Fruit fly (Drosophila melanogaster) whole organism, embryonic: ENCODE data around the gene eIF4E6.

Experiments used
- Adf1 ChIP-seq: fragments of 200-800 bp; sonication (Bioruptor generic); IDR thresholded peaks from 2 replicates; pipeline ENCODE4 v1.3.6; 2022; ENCODE audit warnings: missing biosample characterization, missing genetic modification characterization
- Awh ChIP-seq: fragments of 200-800 bp; sonication (Bioruptor generic); IDR thresholded peaks from 2 replicates; pipeline ENCODE4, ENCODE4 v1.3.6; 2022; ENCODE audit warnings: missing biosample characterization, missing genetic modification characterization
- Blimp-1 ChIP-seq: fragments of 200-800 bp; sonication (Bioruptor generic); optimal IDR thresholded peaks from 3 replicates; lab custom pipeline; 2018; ENCODE audit warnings: missing biosample characterization, missing genetic modification characterization, mild to moderate bottlenecking, moderate library complexity, missing genetic modification reagents
- BtbVII ChIP-seq: fragments of 200-800 bp; sonication (Bioruptor generic); optimal IDR thresholded peaks from 3 replicates; lab custom pipeline; 2017; ENCODE audit warnings: missing biosample characterization, mild to moderate bottlenecking, missing genetic modification characterization
- CG10267 ChIP-seq: fragments of 200-800 bp; sonication (Bioruptor generic); optimal IDR thresholded peaks from 2 replicates; lab custom pipeline; 2018; ENCODE audit warnings: missing biosample characterization, mild to moderate bottlenecking, missing genetic modification characterization, moderate library complexity
- CG10431 ChIP-seq: fragments of 200-800 bp; sonication (Bioruptor generic); optimal IDR thresholded peaks from 3 replicates; lab custom pipeline; 2018; ENCODE audit warnings: missing biosample characterization, mild to moderate bottlenecking, missing genetic modification characterization
- CG10979 ChIP-seq: fragments of 200-800 bp; sonication (Bioruptor generic); optimal IDR thresholded peaks from 2 replicates; lab custom pipeline; 2018; ENCODE audit warnings: missing biosample characterization, mild to moderate bottlenecking, missing genetic modification characterization, moderate library complexity
- CG11093 ChIP-seq: fragments of 200-800 bp; sonication (Bioruptor generic); IDR thresholded peaks from 3 replicates; pipeline ENCODE4 v1.3.6; 2022; ENCODE audit warnings: missing biosample characterization, missing genetic modification characterization
- CG12391 ChIP-seq: fragments of 200-800 bp; sonication (Bioruptor generic); optimal IDR thresholded peaks from 3 replicates; lab custom pipeline; 2018; ENCODE audit warnings: missing biosample characterization, mild to moderate bottlenecking, missing genetic modification characterization, moderate library complexity
- CG17568 ChIP-seq: fragments of 200-800 bp; sonication (Bioruptor generic); optimal IDR thresholded peaks from 2 replicates; lab custom pipeline; 2018; ENCODE audit warnings: missing biosample characterization, mild to moderate bottlenecking, missing genetic modification characterization, moderate library complexity
- CG3065 ChIP-seq: fragments of 200-800 bp; sonication (Bioruptor generic); optimal IDR thresholded peaks from 2 replicates; lab custom pipeline; 2016; ENCODE audit warnings: missing biosample characterization, missing genetic modification characterization
- CG32532 ChIP-seq: fragments of 200-800 bp; sonication (Bioruptor generic); IDR thresholded peaks from 2 replicates; pipeline ENCODE4 v1.3.6; 2022; ENCODE audit warnings: missing biosample characterization, missing genetic modification characterization
- CG33213 ChIP-seq: fragments of 200-800 bp; sonication (Bioruptor generic); optimal IDR thresholded peaks from 3 replicates; lab custom pipeline; 2016; ENCODE audit warnings: missing biosample characterization, missing genetic modification characterization
- CG42726 ChIP-seq: fragments of 200-800 bp; sonication (Bioruptor generic); IDR thresholded peaks from 2 replicates; pipeline ENCODE4 v1.3.6; 2022; ENCODE audit warnings: missing biosample characterization, missing genetic modification characterization; ENCODE audit not compliant: partially characterized antibody
- CG5953 ChIP-seq: fragments of 200-800 bp; sonication (Bioruptor generic); IDR thresholded peaks from 2 replicates; pipeline ENCODE4 v1.3.6; 2022; ENCODE audit warnings: missing biosample characterization, missing genetic modification characterization
- CG7839 ChIP-seq: fragments of 200-800 bp; sonication (Bioruptor generic); optimal IDR thresholded peaks from 3 replicates; lab custom pipeline; 2018; ENCODE audit warnings: missing biosample characterization, mild to moderate bottlenecking, missing genetic modification characterization, moderate library complexity
- Dip2 ChIP-seq: fragments of 200-800 bp; sonication (Bioruptor generic); IDR thresholded peaks from 2 replicates; pipeline ENCODE4 v1.3.6; 2022; ENCODE audit warnings: missing biosample characterization, missing genetic modification characterization
- Drgx ChIP-seq: fragments of 200-800 bp; sonication (Bioruptor generic); IDR thresholded peaks from 2 replicates; pipeline ENCODE4 v1.3.6; 2022; ENCODE audit warnings: missing biosample characterization, missing genetic modification characterization
- Ets65A ChIP-seq: fragments of 200-800 bp; sonication (Bioruptor generic); peaks from one replicate; lab custom pipeline; 2016; ENCODE audit warnings: missing biosample characterization, missing genetic modification characterization
- Gug ChIP-seq: fragments of 200-800 bp; sonication (Bioruptor generic); IDR thresholded peaks from 4 replicates; pipeline ENCODE4 v1.3.6; 2022; ENCODE audit warnings: missing biosample characterization, missing genetic modification characterization
- HLH3B ChIP-seq: fragments of 200-800 bp; sonication (Bioruptor generic); IDR thresholded peaks from 2 replicates; pipeline ENCODE4 v1.3.6; 2022; ENCODE audit warnings: missing biosample characterization, missing genetic modification characterization
- HmgD ChIP-seq: fragments of 200-800 bp; sonication (Bioruptor generic); optimal IDR thresholded peaks from 3 replicates; lab custom pipeline; 2016; ENCODE audit warnings: missing biosample characterization, missing genetic modification characterization
- Hr3 ChIP-seq: fragments of 200-800 bp; sonication (Bioruptor generic); optimal IDR thresholded peaks from 3 replicates; lab custom pipeline; 2016; ENCODE audit warnings: missing biosample characterization, missing genetic modification characterization
- NC2β ChIP-seq: fragments of 200-800 bp; sonication (Bioruptor generic); optimal IDR thresholded peaks from 2 replicates; lab custom pipeline; 2016; ENCODE audit warnings: missing biosample characterization, missing genetic modification characterization
- NK7.1 ChIP-seq: fragments of 200-800 bp; sonication (Bioruptor generic); optimal IDR thresholded peaks from 3 replicates; lab custom pipeline; 2016; ENCODE audit warnings: missing biosample characterization, missing genetic modification characterization
- Nf-YA ChIP-seq: fragments of 200-800 bp; sonication (Bioruptor generic); IDR thresholded peaks from 2 replicates; pipeline ENCODE4 v1.3.6; 2022; ENCODE audit warnings: missing biosample characterization, missing genetic modification characterization
- Trl ChIP-seq, 3 experiments: fragments of >200 bp in 2 of 3; fragments of 200-800 bp in 1 of 3; sonication (Bioruptor generic) in 1 of 3; optimal IDR thresholded peaks; 2 replicates in 1 of 3; 3 replicates in 2 of 3; lab custom pipeline; 2016 to 2017; ENCODE audit warnings: missing biosample characterization in 1 of 3, missing genetic modification characterization in 1 of 3
- abd-A ChIP-seq: fragments of 200-800 bp; sonication (Bioruptor generic); optimal IDR thresholded peaks from 3 replicates; lab custom pipeline; 2019; ENCODE audit warnings: missing biosample characterization, mild to moderate bottlenecking, missing genetic modification characterization, moderate library complexity
- bcd ChIP-seq: fragments of 200-800 bp; sonication (Bioruptor generic); optimal IDR thresholded peaks from 2 replicates; lab custom pipeline; 2017; ENCODE audit warnings: missing biosample characterization, mild to moderate bottlenecking, missing genetic modification characterization
- bsh ChIP-seq, 2 experiments: fragments of 200-800 bp; sonication (Bioruptor generic); optimal IDR thresholded peaks; 2 replicates each; lab custom pipeline; 2017 to 2018; ENCODE audit warnings: mild to moderate bottlenecking in 2 of 2, missing biosample characterization in 2 of 2, missing genetic modification characterization in 2 of 2, moderate library complexity in 1 of 2
- cg ChIP-seq: fragments of 200-800 bp; sonication (Bioruptor generic); optimal IDR thresholded peaks from 3 replicates; lab custom pipeline; 2019; ENCODE audit warnings: missing biosample characterization, mild to moderate bottlenecking, missing genetic modification characterization, moderate library complexity
- chinmo ChIP-seq: fragments of 200-800 bp; sonication (Bioruptor generic); IDR thresholded peaks from 4 replicates; pipeline ENCODE4 v1.3.6; 2022; ENCODE audit warnings: missing biosample characterization, missing genetic modification characterization; ENCODE audit not compliant: partially characterized antibody
- ftz-f1 ChIP-seq: fragments of 200-800 bp; sonication (Bioruptor generic); optimal IDR thresholded peaks from 2 replicates; lab custom pipeline; 2016; ENCODE audit warnings: missing biosample characterization, missing genetic modification characterization
- gro ChIP-seq: fragments of 200-800 bp; sonication (Bioruptor generic); optimal IDR thresholded peaks from 2 replicates; lab custom pipeline; 2016; ENCODE audit warnings: missing biosample characterization, missing genetic modification characterization
- kni ChIP-seq: fragments of 200-800 bp; sonication (Bioruptor generic); optimal IDR thresholded peaks from 3 replicates; lab custom pipeline; 2017; ENCODE audit warnings: mild to moderate bottlenecking, missing biosample characterization, missing genetic modification reagents, missing genetic modification characterization
- lab ChIP-seq: fragments of 200-800 bp; sonication (Bioruptor generic); optimal IDR thresholded peaks from 3 replicates; lab custom pipeline; 2017; ENCODE audit warnings: missing biosample characterization, missing genetic modification characterization, mild to moderate bottlenecking, moderate library complexity, missing genetic modification reagents
- lmd ChIP-seq: fragments of 200-800 bp; sonication (Bioruptor generic); IDR thresholded peaks from 2 replicates; pipeline ENCODE4 v1.3.6; 2022; ENCODE audit warnings: missing biosample characterization, missing genetic modification characterization
- mld ChIP-seq: fragments of 200-800 bp; sonication (Bioruptor generic); IDR thresholded peaks from 3 replicates; pipeline ENCODE4 v1.3.6; 2022; ENCODE audit warnings: missing biosample characterization, missing genetic modification characterization; ENCODE audit not compliant: partially characterized antibody
- salm ChIP-seq: fragments of 200-800 bp; sonication (Bioruptor generic); optimal IDR thresholded peaks from 2 replicates; lab custom pipeline; 2018; ENCODE audit warnings: missing biosample characterization, mild to moderate bottlenecking, missing genetic modification characterization
- sens ChIP-seq: fragments of 200-800 bp; sonication (Bioruptor generic); peaks from one replicate; lab custom pipeline; 2016; ENCODE audit warnings: missing biosample characterization, missing genetic modification characterization
- shn ChIP-seq: fragments of 200-800 bp; sonication (Bioruptor generic); optimal IDR thresholded peaks from 3 replicates; lab custom pipeline; 2016; ENCODE audit warnings: missing biosample characterization, missing genetic modification characterization
- sima ChIP-seq: fragments of 200-800 bp; sonication (Bioruptor generic); optimal IDR thresholded peaks from 2 replicates; lab custom pipeline; 2016; ENCODE audit warnings: missing biosample characterization, missing genetic modification characterization
- stwl ChIP-seq: fragments of 200-800 bp; sonication (Bioruptor generic); optimal IDR thresholded peaks from 3 replicates; lab custom pipeline; 2018; ENCODE audit warnings: missing biosample characterization, mild to moderate bottlenecking, missing genetic modification characterization, moderate library complexity
- unpg ChIP-seq: fragments of 200-800 bp; sonication (Bioruptor generic); optimal IDR thresholded peaks from 3 replicates; lab custom pipeline; 2018; ENCODE audit warnings: missing biosample characterization, mild to moderate bottlenecking, missing genetic modification characterization, moderate library complexity
- vvl ChIP-seq: fragments of 200-800 bp; sonication (Bioruptor generic); IDR thresholded peaks from 2 replicates; pipeline ENCODE4 v1.3.6; 2022; ENCODE audit warnings: missing biosample characterization, missing genetic modification characterization
- z ChIP-seq: fragments of 200-800 bp; sonication (Bioruptor generic); IDR thresholded peaks from 3 replicates; pipeline ENCODE4 v1.3.6; 2022; ENCODE audit warnings: missing biosample characterization, missing genetic modification characterization

eIF4E6 gene

DNA sequence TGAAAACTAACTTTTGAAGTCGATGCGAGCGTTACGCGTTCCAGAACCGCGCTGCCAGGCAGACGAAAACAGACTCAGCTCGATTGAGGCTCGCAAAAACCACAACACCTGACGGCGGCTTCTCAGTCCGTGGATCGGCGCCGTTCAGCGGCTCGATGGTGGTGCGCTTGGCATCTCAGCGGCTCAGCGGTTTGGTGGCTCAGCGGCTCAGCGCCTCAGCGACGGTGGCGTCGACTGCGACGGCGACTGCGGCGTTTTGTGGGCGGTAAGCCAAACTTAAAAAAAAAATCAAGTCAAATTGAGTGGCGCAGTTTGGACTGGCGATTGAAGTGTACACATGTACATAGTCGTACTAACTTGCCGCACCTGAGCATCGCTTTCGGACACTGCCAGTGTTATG is 6.6 kb downstream of the eIF4E6 start, which contains the start of gene wat:
wat (minus strand) TSS at position 41 of the 400 bp plus-strand sequence.
- TF ChIP-seq mld (GFP tag; lab: Robert Waterston, UW) (no peak), CG42726 (no peak), Adf1 (GFP tag; lab: Robert Waterston, UW) (peak; percentile 85), salm (tag; lab: Kevin White, UChicago) (no peak), chinmo (GFP tag; lab: Robert Waterston, UW) (0 out of 4 replicates have a peak, but pooled peaks have one; percentile 51), CG3065 (GFP tag; lab: Kevin White, UChicago) (no peak), CG10431 (GFP tag; lab: Kevin White, UChicago) (no peak), cg (GFP tag; lab: Kevin White, UChicago) (no peak), z (GFP tag; lab: Robert Waterston, UW) (0 out of 3 replicates have a peak, but pooled peaks have one; percentile 11), CG17568 (GFP tag; lab: Kevin White, UChicago) (no peak), CG33213 (GFP tag; lab: Kevin White, UChicago) (no peak), sima (GFP tag; lab: Kevin White, UChicago) (no peak), NK7.1 (no peak), HmgD (no peak), CG11093 (GFP tag; lab: Robert Waterston, UW) (no peak), CG32532 (GFP tag; lab: Robert Waterston, UW) (no peak), NC2β (no peak), HLH3B (no peak), stwl (no peak), CG12391 (no peak)
- TF ChIP-seq, all 482 proteins: peak for 3

DNA sequence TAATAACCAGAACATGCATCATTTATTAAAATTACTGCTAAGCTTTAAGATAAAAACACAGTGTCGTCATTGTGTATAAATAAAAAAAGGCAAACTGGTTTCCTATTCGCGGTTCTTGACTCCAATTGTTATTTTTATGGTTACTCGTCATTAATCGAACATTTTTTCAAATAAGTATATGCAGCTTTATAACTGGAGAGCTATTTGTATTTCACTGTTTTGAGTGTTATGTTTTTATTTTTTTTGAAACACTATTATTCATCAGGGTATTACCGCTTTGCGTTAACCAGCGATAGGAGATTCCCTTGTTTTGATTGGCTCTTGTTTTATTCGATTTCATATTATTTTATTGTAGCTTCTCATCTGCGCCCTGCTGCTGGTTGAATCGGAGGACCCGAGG is 15.8 kb downstream of the eIF4E6 start:
- TF ChIP-seq shn (GFP tag; lab: Kevin White, UChicago) (no peak), sens (GFP tag; lab: Kevin White, UChicago) (peak; percentile 32)

DNA sequence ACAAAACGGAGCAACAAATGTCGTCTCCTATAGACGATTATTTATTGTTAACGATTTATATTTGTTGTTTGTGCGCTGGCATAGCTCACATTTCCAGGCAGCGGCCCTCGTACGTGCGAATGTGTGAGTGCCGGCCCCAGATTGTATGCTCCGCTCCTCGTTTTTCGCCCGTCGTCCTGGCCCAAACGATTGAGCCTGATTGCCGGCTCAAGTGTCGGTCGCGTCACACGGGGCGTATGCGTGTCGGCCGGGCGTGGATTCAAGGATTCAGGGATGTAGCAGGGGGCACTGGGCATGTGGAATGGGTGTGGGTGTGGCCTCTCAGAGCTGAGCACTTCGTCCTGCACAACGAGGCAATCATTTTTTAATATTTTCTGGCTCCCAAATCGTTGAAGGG is 21.4 kb downstream of the eIF4E6 start:
- no peak for TF ChIP-seq stwl
- no peak for TF ChIP-seq BtbVII (GFP tag; lab: Kevin White, UChicago)
- TF ChIP-seq Ets65A (GFP tag; lab: Kevin White, UChicago): peak; percentile 93
- no peak for TF ChIP-seq kni (GFP tag; lab: Kevin White, UChicago)
- no peak for TF ChIP-seq Hr3 (GFP tag; lab: Kevin White, UChicago)
- TF ChIP-seq ftz-f1: no peak
- no peak for TF ChIP-seq Trl (optimal IDR thresholded peaks at IDR 0.05; lab: Kevin White, UChicago)
- no peak for TF ChIP-seq Trl (GFP tag; optimal IDR thresholded peaks at IDR 0.05; lab: Kevin White, UChicago)
- TF ChIP-seq abd-A (tag; lab: Kevin White, UChicago): peak; percentile 22
- no peak for TF ChIP-seq bcd (GFP tag; lab: Kevin White, UChicago)

- TF ChIP-seq CG10979 (tag; lab: Kevin White, UChicago): no peak
- TF ChIP-seq CG7839 (tag; lab: Kevin White, UChicago): peak; percentile 58
- TF ChIP-seq lmd (GFP tag; lab: Robert Waterston, UW): peak; percentile 53; the same call in 1 of the 2 replicates
- no peak for TF ChIP-seq Dip2 (GFP tag; lab: Robert Waterston, UW)
- TF ChIP-seq bsh (GFP tag; optimal IDR thresholded peaks at IDR 0.05; lab: Kevin White, UChicago): peak in 1 of 2 experiments; percentile 33
- TF ChIP-seq gro (GFP tag; lab: Kevin White, UChicago): peak; percentile 7
- TF ChIP-seq Nf-YA (GFP tag; lab: Robert Waterston, UW): 0 out of 2 replicates have a peak, but pooled peaks have one; percentile 29
- TF ChIP-seq Drgx (GFP tag; lab: Robert Waterston, UW): peak; percentile 52
- TF ChIP-seq Blimp-1: peak; percentile 40
- TF ChIP-seq lab (GFP tag; lab: Kevin White, UChicago): peak; percentile 55
- TF ChIP-seq unpg (GFP tag; lab: Kevin White, UChicago): peak; percentile 43
- peak; percentile 49; the same call in 1 of the 2 replicates for TF ChIP-seq CG5953 (GFP tag; lab: Robert Waterston, UW)
- TF ChIP-seq Gug: peak; percentile 25; the same call in 1 of the 4 replicates
- peak; percentile 12 for TF ChIP-seq CG10267 (tag; lab: Kevin White, UChicago)
- TF ChIP-seq Awh (GFP tag; lab: Robert Waterston, UW): peak; percentile 49; the same call in 1 of the 2 replicates
- TF ChIP-seq vvl (GFP tag; lab: Robert Waterston, UW): peak; percentile 34; the same call in 1 of the 2 replicates
These were observed 21.9 kb downstream of the eIF4E6 start for dm6 chr3R:29004884-29005621.
